Fruit fly (Drosophila melanogaster) whole organism, larva: Measurements from ENCODE around the gene DIP-theta.

Experiments
- noc ChIP-seq: fragments of 200-800 bp; sonication (Bioruptor generic); optimal IDR thresholded peaks from 3 replicates; lab custom pipeline; 2019; ENCODE audit warnings: missing biosample characterization, mild to moderate bottlenecking, missing genetic modification characterization, moderate library complexity

The DIP-theta gene

dm6 chr2L:5658415-5658814, at the start of gene DIP-theta:
Gene DIP-theta, minus strand, starts transcription at chr2L:5658560.
- TF ChIP-seq noc (tag; lab: Kevin White, UChicago): no peak

DNA sequence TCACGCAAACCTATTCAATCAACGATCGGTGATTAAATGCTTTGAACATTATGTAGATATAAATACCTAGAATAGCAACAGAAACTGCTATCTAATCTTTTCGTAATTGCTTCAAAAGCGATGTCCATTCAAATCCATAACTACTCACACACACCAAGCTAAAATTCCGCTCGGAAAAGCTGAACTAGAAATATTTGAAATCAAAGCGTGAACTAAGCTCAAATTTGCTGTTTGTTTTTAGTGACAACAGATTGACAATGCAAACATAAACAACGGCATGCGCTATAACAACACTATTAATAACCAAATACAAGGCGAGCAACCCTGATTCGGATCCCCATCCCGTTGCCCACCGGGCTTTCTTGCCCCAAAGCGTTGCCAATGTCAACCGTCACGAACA, 47.7 kb upstream of the DIP-theta start, which contains the start of gene CG7236:
Gene CG7236 (plus strand): TSS at position 301 of the 400 bp plus-strand sequence.
- TF ChIP-seq noc (tag; lab: Kevin White, UChicago): no peak

- TF ChIP-seq noc (tag; lab: Kevin White, UChicago): no peak
These were observed 19.9 kb upstream of the DIP-theta start, which contains the start of gene CG12511 for dm6 chr2L:5678282-5678681. Gene CG12511, plus strand, starts transcription at chr2L:5678582.

dm6 chr2L:5662549-5662948, 4.2 kb upstream of the DIP-theta start, which contains the start of gene Hsp60C:
Gene Hsp60C, plus strand, starts transcription at chr2L:5662849.
- no peak for TF ChIP-seq noc (tag; lab: Kevin White, UChicago)

DNA sequence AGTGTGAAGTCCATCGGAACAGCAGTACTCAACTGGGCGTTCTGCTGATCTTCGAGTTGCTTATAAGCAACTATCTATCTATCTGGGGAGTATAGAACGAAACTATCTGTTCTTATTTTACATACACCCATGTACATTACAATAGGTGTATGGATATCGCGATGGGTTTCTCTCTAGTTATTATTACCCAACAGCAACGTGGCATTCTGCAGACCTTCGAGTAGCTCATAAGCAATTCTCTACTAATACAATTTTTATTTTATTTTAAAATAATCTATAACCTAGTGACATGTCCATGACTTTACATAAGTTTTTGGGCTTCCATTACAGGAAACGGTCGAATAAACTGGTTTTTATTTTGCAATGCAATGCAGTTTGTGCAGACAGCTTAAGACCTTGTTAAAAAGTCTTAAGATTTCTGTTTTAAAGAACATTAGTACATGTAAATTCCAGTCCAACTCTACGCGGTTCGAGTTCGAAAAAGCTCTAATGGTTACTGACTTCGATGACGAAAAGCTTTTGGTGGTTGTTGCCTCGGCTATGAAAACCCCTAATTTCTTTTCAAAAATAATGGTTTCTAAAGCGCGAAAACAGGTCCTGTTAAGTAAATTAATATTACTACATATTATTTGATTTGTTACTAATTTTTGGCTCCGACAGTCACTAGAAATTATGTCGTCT, 34.5 kb downstream of the DIP-theta start, which contains the start of gene Cyp6a16:
Gene Cyp6a16 (minus strand): TSS at position 36 of the 681 bp plus-strand sequence.
- TF ChIP-seq noc (tag; lab: Kevin White, UChicago): no peak

dm6 chr2L:5617896-5618505, 40.4 kb downstream of the DIP-theta start, which contains the start of gene DIP-eta:
Gene DIP-eta, minus strand, starts transcription at chr2L:5617946.
- no peak for TF ChIP-seq noc (tag; lab: Kevin White, UChicago)

DNA sequence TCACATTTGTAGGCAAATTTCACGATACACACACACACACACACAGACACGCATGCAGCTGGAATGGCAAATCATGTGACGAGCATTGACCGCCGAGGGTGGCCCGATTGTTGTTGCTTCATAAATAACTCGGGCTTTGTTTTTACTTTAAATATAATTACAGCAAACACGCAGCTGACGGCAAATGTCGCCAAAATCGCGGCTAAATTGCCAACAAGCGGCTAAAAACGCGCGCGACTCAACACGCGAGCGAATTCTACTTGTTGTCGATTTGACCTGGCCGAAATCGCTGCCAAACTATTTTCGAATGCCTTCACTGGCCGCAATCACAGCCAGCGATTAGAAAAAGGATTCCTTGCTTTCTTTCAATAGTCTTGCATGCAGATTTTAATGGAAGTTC, 41.1 kb downstream of the DIP-theta start:
- no peak for TF ChIP-seq noc (tag; lab: Kevin White, UChicago)

DNA sequence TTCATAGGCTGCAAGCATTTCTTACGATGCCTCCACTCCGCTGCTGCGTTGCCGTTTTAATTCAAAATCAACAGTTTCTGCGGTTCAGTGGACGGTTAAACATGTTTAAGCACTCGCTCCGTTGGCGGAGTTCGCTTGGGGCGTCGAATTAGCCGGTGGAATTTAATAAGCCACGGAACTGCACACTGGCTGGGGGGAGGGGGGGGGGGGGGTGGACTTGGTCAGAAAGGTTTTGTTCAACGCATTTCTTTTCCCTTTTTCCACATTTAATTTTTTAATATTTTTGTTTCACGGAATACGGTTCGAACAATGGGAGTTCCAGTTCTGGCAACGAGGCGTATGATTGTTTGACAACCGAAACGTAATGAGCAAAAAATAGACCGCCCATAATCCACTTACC, 47.7 kb downstream of the DIP-theta start:
- no peak for TF ChIP-seq noc (tag; lab: Kevin White, UChicago)

DNA sequence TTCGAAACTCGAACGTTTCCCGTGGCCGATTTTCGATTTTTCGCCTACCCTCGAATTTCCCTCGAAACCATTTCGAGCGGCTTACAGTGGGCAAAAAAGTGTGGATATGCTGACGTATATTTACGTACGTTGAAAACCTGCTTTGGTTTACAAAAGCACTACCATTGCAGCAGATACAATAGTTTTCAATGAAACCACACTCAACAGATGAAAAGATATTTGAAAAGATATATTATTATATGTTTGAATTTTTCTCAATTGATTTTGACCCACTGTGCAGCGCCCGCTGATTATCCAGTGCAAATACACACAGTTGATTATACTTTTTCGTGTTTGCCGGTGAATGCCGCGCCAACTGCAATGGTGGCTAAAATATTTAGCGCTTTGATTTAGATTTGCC, 48.3 kb downstream of the DIP-theta start:
- TF ChIP-seq noc (tag; lab: Kevin White, UChicago): no peak

DNA sequence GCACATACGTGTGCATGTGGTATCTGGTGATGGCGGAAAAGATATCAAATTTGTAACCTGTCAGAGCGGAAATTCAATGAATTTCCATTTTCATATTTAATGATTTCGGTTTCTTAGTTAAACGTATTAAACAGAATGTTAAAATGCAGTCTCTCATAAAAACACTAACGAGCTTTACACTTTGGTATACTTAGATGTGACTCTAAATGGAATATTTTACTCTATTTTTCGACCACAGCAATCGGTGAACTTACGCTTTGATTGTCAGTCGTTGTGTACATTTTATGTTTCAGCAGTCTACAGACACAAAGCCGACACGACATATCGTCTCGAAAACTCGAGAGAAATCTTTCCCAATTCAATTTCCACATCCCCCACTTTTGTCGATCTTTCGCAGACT, 61.8 kb downstream of the DIP-theta start, which contains the start of gene CG18266:
Gene CG18266 (plus strand): TSS at position 301 of the 400 bp plus-strand sequence.
- TF ChIP-seq noc (tag; lab: Kevin White, UChicago): no peak

- TF ChIP-seq noc (tag; lab: Kevin White, UChicago): no peak
These were observed 64.5 kb downstream of the DIP-theta start for dm6 chr2L:5593839-5594238.

DNA sequence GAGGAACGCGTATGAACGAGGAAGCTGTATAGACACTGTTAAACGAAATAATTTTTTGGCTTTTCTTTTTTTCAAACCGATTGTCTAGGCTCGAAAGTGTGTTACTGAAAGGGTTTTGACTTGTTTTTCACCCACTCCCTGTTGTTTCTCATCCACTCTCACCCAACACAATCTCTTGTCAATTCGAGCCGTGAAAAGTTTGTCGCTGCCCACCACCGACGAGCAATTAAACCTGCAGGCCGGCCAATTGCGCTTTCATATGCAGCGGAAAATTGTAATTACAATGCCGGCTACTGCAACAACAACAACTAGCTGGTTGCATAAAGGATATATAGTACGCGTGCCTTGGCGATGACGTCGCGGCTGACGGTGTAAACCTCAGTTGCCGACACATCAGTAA, 70.0 kb downstream of the DIP-theta start, which contains the start of gene CG7251:
Gene CG7251 (minus strand): TSS at position 101 of the 400 bp plus-strand sequence.
- TF ChIP-seq noc (tag; lab: Kevin White, UChicago): no peak

DNA sequence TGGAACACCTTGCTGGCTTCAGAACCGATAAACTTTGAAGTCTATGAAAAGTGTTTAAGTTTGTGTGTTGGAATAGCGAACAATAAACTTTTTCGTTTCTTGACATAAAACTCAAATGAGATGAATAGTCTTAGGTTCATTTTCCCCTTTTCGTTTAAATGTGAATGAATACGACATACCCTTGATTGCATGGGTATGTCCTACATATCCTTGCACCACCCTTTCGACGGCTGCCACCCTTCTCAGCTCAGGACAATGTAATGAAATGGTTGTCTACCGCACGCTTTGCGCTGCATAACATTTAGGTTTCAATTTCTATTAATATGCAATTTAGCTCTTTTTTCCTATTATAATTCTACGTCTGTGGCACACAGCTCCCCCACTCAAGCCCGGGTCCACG, 77.3 kb downstream of the DIP-theta start, which contains the start of gene CG14011:
Gene CG14011 (minus strand): TSS at position 101 of the 400 bp plus-strand sequence.
- no peak for TF ChIP-seq noc (tag; lab: Kevin White, UChicago)
